Fruit fly (Drosophila melanogaster) whole organism, embryonic: ENCODE results near the gene CG1575.

Source experiments
- Antp ChIP-seq: fragments of 200-800 bp; sonication (Bioruptor generic); optimal IDR thresholded peaks from 3 replicates; lab custom pipeline; 2016; ENCODE audit warnings: missing biosample characterization, missing genetic modification characterization
- CG10654 ChIP-seq: fragments of 200-800 bp; sonication (Bioruptor generic); optimal IDR thresholded peaks from 2 replicates; lab custom pipeline; 2016; ENCODE audit warnings: missing biosample characterization, missing genetic modification characterization
- CG11695 ChIP-seq: fragments of 200-800 bp; sonication (Bioruptor generic); IDR thresholded peaks from 3 replicates; pipeline ENCODE4 v1.3.6; 2022; ENCODE audit warnings: missing biosample characterization, missing genetic modification characterization
- CG11723 ChIP-seq: fragments of 200-800 bp; sonication (Bioruptor generic); optimal IDR thresholded peaks from 2 replicates; lab custom pipeline; 2017; ENCODE audit warnings: missing biosample characterization, mild to moderate bottlenecking, missing genetic modification characterization
- CG12071 ChIP-seq: fragments of 200-800 bp; sonication (Bioruptor generic); optimal IDR thresholded peaks from 3 replicates; lab custom pipeline; 2018; ENCODE audit warnings: missing biosample characterization, mild to moderate bottlenecking, missing genetic modification characterization
- CG15479 ChIP-seq: fragments of 200-800 bp; sonication (Bioruptor generic); optimal IDR thresholded peaks from 3 replicates; lab custom pipeline; 2019; ENCODE audit warnings: missing biosample characterization, mild to moderate bottlenecking, missing genetic modification characterization, moderate library complexity
- CG16779 ChIP-seq: fragments of 200-800 bp; sonication (Bioruptor generic); IDR thresholded peaks from 2 replicates; pipeline ENCODE4 v1.3.6; 2022; ENCODE audit warnings: missing biosample characterization, missing genetic modification characterization
- CG17186 ChIP-seq: fragments of 200-800 bp; sonication (Bioruptor generic); optimal IDR thresholded peaks from 3 replicates; lab custom pipeline; 2017; ENCODE audit warnings: missing biosample characterization, missing genetic modification reagents, missing genetic modification characterization
- CG17802 ChIP-seq: fragments of 200-800 bp; sonication (Bioruptor generic); optimal IDR thresholded peaks from 2 replicates; lab custom pipeline; 2018; ENCODE audit warnings: missing biosample characterization, mild to moderate bottlenecking, missing genetic modification characterization, moderate library complexity
- CG18764 ChIP-seq: fragments of 200-800 bp; sonication (Bioruptor generic); optimal IDR thresholded peaks from 3 replicates; lab custom pipeline; 2016; ENCODE audit warnings: missing biosample characterization, missing genetic modification characterization
- CG2120 ChIP-seq: fragments of 200-800 bp; sonication (Bioruptor generic); optimal IDR thresholded peaks from 3 replicates; lab custom pipeline; 2016; ENCODE audit warnings: missing biosample characterization, missing genetic modification characterization
- CG2875 ChIP-seq: fragments of 200-800 bp; sonication (Bioruptor generic); optimal IDR thresholded peaks from 2 replicates; lab custom pipeline; 2017; ENCODE audit warnings: missing biosample characterization, mild to moderate bottlenecking, missing genetic modification characterization, missing genetic modification reagents
- CG30431 ChIP-seq: fragments of 200-800 bp; sonication (Bioruptor generic); optimal IDR thresholded peaks from 2 replicates; lab custom pipeline; 2017; ENCODE audit warnings: missing biosample characterization, missing genetic modification characterization
- CG3065 ChIP-seq: fragments of 200-800 bp; sonication (Bioruptor generic); optimal IDR thresholded peaks from 2 replicates; lab custom pipeline; 2016; ENCODE audit warnings: missing biosample characterization, missing genetic modification characterization
- CG34376 ChIP-seq: fragments of 200-800 bp; sonication (Bioruptor generic); optimal IDR thresholded peaks from 2 replicates; lab custom pipeline; 2018; ENCODE audit warnings: missing biosample characterization, mild to moderate bottlenecking, missing genetic modification characterization
- CG34422 ChIP-seq: fragments of 200-800 bp; sonication (Bioruptor generic); IDR thresholded peaks from 3 replicates; pipeline ENCODE4 v1.3.6; 2022; ENCODE audit warnings: missing biosample characterization, missing genetic modification characterization
- CG43689 ChIP-seq: fragments of 200-800 bp; sonication (Bioruptor generic); IDR thresholded peaks from 2 replicates; pipeline ENCODE4 v1.3.6; 2022; ENCODE audit warnings: missing biosample characterization, missing genetic modification characterization
- CG6683 ChIP-seq: fragments of 200-800 bp; sonication (Bioruptor generic); optimal IDR thresholded peaks from 2 replicates; lab custom pipeline; 2017; ENCODE audit warnings: missing biosample characterization, mild to moderate bottlenecking, missing genetic modification characterization, missing genetic modification reagents
- CG6689 ChIP-seq: fragments of 200-800 bp; sonication (Bioruptor generic); IDR thresholded peaks from 2 replicates; pipeline ENCODE4 v1.3.6; 2022; ENCODE audit warnings: missing biosample characterization, missing genetic modification characterization
- CG8359 ChIP-seq: fragments of 200-800 bp; sonication (Bioruptor generic); optimal IDR thresholded peaks from 2 replicates; lab custom pipeline; 2017; ENCODE audit warnings: missing biosample characterization, mild to moderate bottlenecking, missing genetic modification characterization, borderline replicate concordance
- CG9215 ChIP-seq: fragments of 200-800 bp; sonication (Bioruptor generic); IDR thresholded peaks from 2 replicates; pipeline ENCODE4 v1.3.6; 2022; ENCODE audit warnings: missing biosample characterization, missing genetic modification characterization
- Dad ChIP-seq: fragments of 200-800 bp; sonication (Bioruptor generic); optimal IDR thresholded peaks from 3 replicates; lab custom pipeline; 2016; ENCODE audit warnings: missing biosample characterization, missing genetic modification characterization
- Ets65A ChIP-seq: fragments of 200-800 bp; sonication (Bioruptor generic); peaks from one replicate; lab custom pipeline; 2016; ENCODE audit warnings: missing biosample characterization, missing genetic modification characterization
- Fer2 ChIP-seq: fragments of 200-800 bp; sonication (Bioruptor generic); optimal IDR thresholded peaks from 2 replicates; lab custom pipeline; 2018; ENCODE audit warnings: missing biosample characterization, mild to moderate bottlenecking, missing genetic modification characterization, moderate library complexity
- HLH4C ChIP-seq: fragments of 200-800 bp; sonication (Bioruptor generic); IDR thresholded peaks from 3 replicates; pipeline ENCODE4 v1.3.6; 2022; ENCODE audit warnings: missing biosample characterization, missing genetic modification characterization; ENCODE audit not compliant: partially characterized antibody
- HLH54F ChIP-seq: fragments of 200-800 bp; sonication (Bioruptor generic); optimal IDR thresholded peaks from 3 replicates; lab custom pipeline; 2016; ENCODE audit warnings: missing biosample characterization, missing genetic modification characterization
- HmgD ChIP-seq: fragments of 200-800 bp; sonication (Bioruptor generic); optimal IDR thresholded peaks from 3 replicates; lab custom pipeline; 2016; ENCODE audit warnings: missing biosample characterization, missing genetic modification characterization
- Hmx ChIP-seq: fragments of 200-800 bp; sonication (Bioruptor generic); optimal IDR thresholded peaks from 2 replicates; lab custom pipeline; 2016; ENCODE audit warnings: missing biosample characterization, missing genetic modification characterization
- Mrtf ChIP-seq: fragments of 200-800 bp; sonication (Bioruptor generic); IDR thresholded peaks from 3 replicates; pipeline ENCODE4 v1.3.6; 2022; ENCODE audit warnings: missing biosample characterization, missing genetic modification characterization
- Myb ChIP-seq: fragments of 200-800 bp; sonication (Bioruptor generic); optimal IDR thresholded peaks from 2 replicates; lab custom pipeline; 2016; ENCODE audit warnings: missing biosample characterization, missing genetic modification characterization
- NK7.1 ChIP-seq: fragments of 200-800 bp; sonication (Bioruptor generic); optimal IDR thresholded peaks from 3 replicates; lab custom pipeline; 2016; ENCODE audit warnings: missing biosample characterization, missing genetic modification characterization
- Opbp ChIP-seq: fragments of 200-800 bp; sonication (Bioruptor generic); IDR thresholded peaks from 3 replicates; pipeline ENCODE4 v1.3.6; 2022; ENCODE audit warnings: missing biosample characterization, missing genetic modification characterization; ENCODE audit not compliant: partially characterized antibody
- Rfx ChIP-seq: fragments of 200-800 bp; sonication (Bioruptor generic); IDR thresholded peaks from 2 replicates; pipeline ENCODE4 v1.3.6; 2022; ENCODE audit warnings: missing biosample characterization, missing genetic modification characterization
- Stat92E ChIP-seq, 3 experiments: fragments of >200 bp in 2 of 3; fragments of 200-800 bp in 1 of 3; sonication (Bioruptor generic) in 1 of 3; optimal IDR thresholded peaks; 2 replicates each; lab custom pipeline; 2017 to 2019; ENCODE audit warnings: missing biosample characterization in 3 of 3, missing genetic modification characterization in 3 of 3, mild to moderate bottlenecking in 1 of 3, moderate library complexity in 1 of 3
- Xbp1 ChIP-seq: fragments of 200-800 bp; sonication (Bioruptor generic); optimal IDR thresholded peaks from 3 replicates; lab custom pipeline; 2016; ENCODE audit warnings: missing biosample characterization, mild to moderate bottlenecking, missing genetic modification characterization
- ara ChIP-seq: fragments of 200-800 bp; sonication (Bioruptor generic); IDR thresholded peaks from 2 replicates; pipeline ENCODE4 v1.3.6; 2022; ENCODE audit warnings: missing biosample characterization, missing genetic modification characterization
- ato ChIP-seq: fragments of 200-800 bp; sonication (Bioruptor generic); IDR thresholded peaks from 2 replicates; pipeline ENCODE4 v1.3.6; 2022; ENCODE audit warnings: missing biosample characterization, missing genetic modification characterization; ENCODE audit not compliant: partially characterized antibody
- chn ChIP-seq: fragments of 200-800 bp; sonication (Bioruptor generic); optimal IDR thresholded peaks from 2 replicates; lab custom pipeline; 2016; ENCODE audit warnings: missing biosample characterization, missing genetic modification characterization
- eyg ChIP-seq: fragments of 200-800 bp; sonication (Bioruptor generic); optimal IDR thresholded peaks from 3 replicates; lab custom pipeline; 2016; ENCODE audit warnings: missing biosample characterization, missing genetic modification characterization
- gfzf ChIP-seq: fragments of 200-800 bp; sonication (Bioruptor generic); optimal IDR thresholded peaks from 2 replicates; lab custom pipeline; 2016; ENCODE audit warnings: missing biosample characterization, mild to moderate bottlenecking, missing genetic modification characterization, moderate library complexity
- ind ChIP-seq: fragments of 200-800 bp; sonication (Bioruptor generic); optimal IDR thresholded peaks from 3 replicates; lab custom pipeline; 2016; ENCODE audit warnings: missing biosample characterization, missing genetic modification characterization
- lab ChIP-seq: fragments of 200-800 bp; sonication (Bioruptor generic); optimal IDR thresholded peaks from 3 replicates; lab custom pipeline; 2017; ENCODE audit warnings: missing biosample characterization, missing genetic modification characterization, mild to moderate bottlenecking, moderate library complexity, missing genetic modification reagents
- pum ChIP-seq: fragments of 200-800 bp; sonication (Bioruptor generic); optimal IDR thresholded peaks from 2 replicates; lab custom pipeline; 2016; ENCODE audit warnings: missing biosample characterization, missing genetic modification characterization
- ranshi ChIP-seq: fragments of 200-800 bp; sonication (Bioruptor generic); IDR thresholded peaks from 2 replicates; pipeline ENCODE4 v1.3.6; 2022; ENCODE audit warnings: missing biosample characterization, missing genetic modification characterization
- salm ChIP-seq: fragments of 200-800 bp; sonication (Bioruptor generic); optimal IDR thresholded peaks from 2 replicates; lab custom pipeline; 2018; ENCODE audit warnings: missing biosample characterization, mild to moderate bottlenecking, missing genetic modification characterization
- sna ChIP-seq: fragments of 200-800 bp; sonication (Bioruptor generic); IDR thresholded peaks from 2 replicates; pipeline ENCODE4 v1.3.6; 2022; ENCODE audit warnings: missing biosample characterization, missing genetic modification characterization; ENCODE audit not compliant: partially characterized antibody
- stc ChIP-seq: fragments of 200-800 bp; sonication (Bioruptor generic); IDR thresholded peaks from 2 replicates; pipeline ENCODE4 v1.3.6; 2022; ENCODE audit warnings: missing biosample characterization, missing genetic modification characterization
- tll ChIP-seq, 2 experiments: fragments of 200-800 bp in 1 of 2; fragments of >200 bp in 1 of 2; sonication (Bioruptor generic) in 1 of 2; optimal IDR thresholded peaks; 2 replicates each; lab custom pipeline; 2017 to 2019; ENCODE audit warnings: missing biosample characterization in 2 of 2, missing genetic modification characterization in 2 of 2, mild to moderate bottlenecking in 1 of 2, moderate library complexity in 1 of 2
- unpg ChIP-seq: fragments of 200-800 bp; sonication (Bioruptor generic); optimal IDR thresholded peaks from 3 replicates; lab custom pipeline; 2018; ENCODE audit warnings: missing biosample characterization, mild to moderate bottlenecking, missing genetic modification characterization, moderate library complexity

CG1575 gene

dm6 chrX:8131693-8132313, 15.0 kb downstream of the CG1575 start, which contains the start of gene CG10958 (continued):
- TF ChIP-seq Dad (GFP tag; lab: Kevin White, UChicago) (peak; percentile 35), stc (no peak), CG34422 (GFP tag; lab: Robert Waterston, UW) (peak; percentile 42; the same call in 1 of the 3 replicates), CG17802 (tag; lab: Kevin White, UChicago) (no peak), CG10654 (peak; percentile 54), Myb (peak; percentile 2), lab (GFP tag; lab: Kevin White, UChicago) (peak; percentile 71), CG15479 (GFP tag; lab: Kevin White, UChicago) (no peak), ranshi (no peak), HLH54F (GFP tag; lab: Kevin White, UChicago) (peak; percentile 34), tll (GFP tag; optimal IDR thresholded peaks at IDR 0.05; lab: Kevin White, UChicago) (peak in 1 of 2 experiments; percentile 3), CG30431 (GFP tag; lab: Kevin White, UChicago) (no peak), NK7.1 (GFP tag; lab: Kevin White, UChicago) (no peak), CG43689 (GFP tag; lab: Robert Waterston, UW) (no peak), chn (GFP tag; lab: Kevin White, UChicago) (peak; percentile 26), Antp (GFP tag; lab: Kevin White, UChicago) (peak; percentile 9), CG9215 (GFP tag; lab: Robert Waterston, UW) (peak; percentile 30; the same call in 1 of the 2 replicates), CG6689 (GFP tag; lab: Robert Waterston, UW) (peak; percentile 64; the same call in 1 of the 2 replicates), CG34376 (GFP tag; lab: Kevin White, UChicago) (peak; percentile 33), Rfx (GFP tag; lab: Robert Waterston, UW) (peak; percentile 66), Ets65A (GFP tag; lab: Kevin White, UChicago) (peak; percentile 34), salm (no peak), ato (GFP tag; lab: Robert Waterston, UW) (no peak), Stat92E (GFP tag; optimal IDR thresholded peaks at IDR 0.05; lab: Kevin White, UChicago) (no peak), CG11695 (GFP tag; lab: Robert Waterston, UW) (peak; percentile 36; the same call in 1 of the 3 replicates), HmgD (GFP tag; lab: Kevin White, UChicago) (no peak), CG17186 (GFP tag; lab: Kevin White, UChicago) (peak; percentile 29), CG3065 (peak; percentile 36), Fer2 (tag; lab: Kevin White, UChicago) (peak; percentile 18), CG16779 (GFP tag; lab: Robert Waterston, UW) (no peak), Hmx (GFP tag; lab: Kevin White, UChicago) (no peak), CG12071 (no peak), ara (peak; percentile 51), unpg (GFP tag; lab: Kevin White, UChicago) (peak; percentile 59), sna (GFP tag; lab: Robert Waterston, UW) (peak; percentile 50; the same call in 1 of the 2 replicates), CG6683 (GFP tag; lab: Kevin White, UChicago) (peak; percentile 30), eyg (GFP tag; lab: Kevin White, UChicago) (no peak), pum (GFP tag; lab: Kevin White, UChicago) (peak; percentile 7), Opbp (GFP tag; lab: Robert Waterston, UW) (no peak), CG2875 (GFP tag; lab: Kevin White, UChicago) (peak; percentile 6), CG11723 (GFP tag; lab: Kevin White, UChicago) (peak; percentile 11), ind (GFP tag; lab: Kevin White, UChicago) (peak; percentile 62), Xbp1 (GFP tag; lab: Kevin White, UChicago) (peak; percentile 62), CG18764 (GFP tag; lab: Kevin White, UChicago) (peak; percentile 48), Mrtf (GFP tag; lab: Robert Waterston, UW) (no peak), CG2120 (GFP tag; lab: Kevin White, UChicago) (peak; percentile 83), HLH4C (no peak), gfzf (GFP tag; lab: Kevin White, UChicago) (no peak), CG8359 (GFP tag; lab: Kevin White, UChicago) (no peak)
